Worm (Caenorhabditis elegans) whole organism, L3 larva: ENCODE data around the gene rpb-6.
A peak's percentile ranks its signal among the peaks of the same experiment; 100 is the strongest.

Experiments
- R02D3.7 ChIP-seq: fragments of 150-350 bp; optimal IDR thresholded peaks from 2 replicates; lab custom pipeline; 2014; ENCODE audit warnings: missing biosample characterization, missing genetic modification characterization
- aly-2 ChIP-seq: fragments of 150-350 bp; optimal IDR thresholded peaks from 2 replicates; lab custom pipeline; 2014; ENCODE audit warnings: missing biosample characterization, missing genetic modification characterization
- ama-1 ChIP-seq: fragments of 150-350 bp; optimal IDR thresholded peaks from 2 replicates; lab custom pipeline; 2018
- ceh-16 ChIP-seq: sonication (generic microtip); optimal IDR thresholded peaks from 2 replicates; lab custom pipeline; 2017; ENCODE audit warnings: missing biosample characterization, missing genetic modification characterization
- ceh-82 ChIP-seq: fragments of 150-350 bp; optimal IDR thresholded peaks from 2 replicates; lab custom pipeline; 2014; ENCODE audit warnings: missing biosample characterization, missing genetic modification characterization
- ceh-9 ChIP-seq: sonication (generic microtip); optimal IDR thresholded peaks from 2 replicates; lab custom pipeline; 2018; ENCODE audit warnings: missing biosample characterization, missing genetic modification characterization
- elt-2 ChIP-seq: sonication (generic microtip); optimal IDR thresholded peaks from 2 replicates; lab custom pipeline; 2016; ENCODE audit warnings: missing genetic modification reagents, mild to moderate bottlenecking, missing genetic modification characterization, missing compliant biosample characterization
- eor-1 ChIP-seq, 2 experiments: fragments of 150-350 bp; optimal IDR thresholded peaks; 2 replicates each; lab custom pipeline; 2014 to 2018; ENCODE audit warnings: missing biosample characterization in 2 of 2, missing genetic modification characterization in 2 of 2
- fkh-10 ChIP-seq: sonication (generic microtip); optimal IDR thresholded peaks from 2 replicates; lab custom pipeline; 2017; ENCODE audit warnings: missing biosample characterization, missing genetic modification reagents, missing genetic modification characterization
- hmg-11 ChIP-seq: sonication (generic microtip); optimal IDR thresholded peaks from 2 replicates; lab custom pipeline; 2016; ENCODE audit warnings: missing genetic modification characterization, missing compliant biosample characterization
- jun-1 ChIP-seq: fragments of 150-350 bp; optimal IDR thresholded peaks from 2 replicates; lab custom pipeline; 2014; ENCODE audit warnings: missing biosample characterization, missing genetic modification reagents, missing genetic modification characterization
- lin-15B ChIP-seq: fragments of 150-350 bp; optimal IDR thresholded peaks from 2 replicates; lab custom pipeline; 2014; ENCODE audit warnings: missing biosample characterization, missing genetic modification characterization
- lsy-12 ChIP-seq: sonication (generic microtip); optimal IDR thresholded peaks from 2 replicates; lab custom pipeline; 2016; ENCODE audit warnings: mild to moderate bottlenecking, missing genetic modification characterization, missing compliant biosample characterization
- mdl-1 ChIP-seq: fragments of 150-350 bp; optimal IDR thresholded peaks from 2 replicates; lab custom pipeline; 2014; ENCODE audit warnings: missing biosample characterization, missing genetic modification characterization
- nfya-1 ChIP-seq: sonication (generic microtip); optimal IDR thresholded peaks from 2 replicates; lab custom pipeline; 2017; ENCODE audit warnings: missing genetic modification characterization, mild to moderate bottlenecking, missing compliant biosample characterization, antibody characterized with exemption, moderate library complexity; ENCODE audit not compliant: insufficient read depth
- nhr-11 ChIP-seq: fragments of 150-350 bp; optimal IDR thresholded peaks from 2 replicates; lab custom pipeline; 2014; ENCODE audit warnings: missing biosample characterization, missing genetic modification characterization
- nhr-23 ChIP-seq: fragments of 150-350 bp; optimal IDR thresholded peaks from 2 replicates; lab custom pipeline; 2014; ENCODE audit warnings: missing biosample characterization, missing genetic modification reagents, missing genetic modification characterization
- nhr-237 ChIP-seq: fragments of 150-350 bp; optimal IDR thresholded peaks from 2 replicates; lab custom pipeline; 2014; ENCODE audit warnings: missing biosample characterization, missing genetic modification characterization
- nhr-28 ChIP-seq: fragments of 150-350 bp; optimal IDR thresholded peaks from 2 replicates; lab custom pipeline; 2014; ENCODE audit warnings: missing biosample characterization, missing genetic modification characterization
- nhr-43 ChIP-seq: sonication (generic microtip); optimal IDR thresholded peaks from 2 replicates; lab custom pipeline; 2016; ENCODE audit warnings: mild to moderate bottlenecking, missing genetic modification characterization, missing compliant biosample characterization; ENCODE audit not compliant: poor library complexity, severe bottlenecking
- nhr-77 ChIP-seq: fragments of 150-350 bp; optimal IDR thresholded peaks from 2 replicates; lab custom pipeline; 2014; ENCODE audit warnings: missing biosample characterization, missing genetic modification characterization
- pha-4 ChIP-seq: fragments of 150-350 bp; optimal IDR thresholded peaks from 2 replicates; lab custom pipeline; 2014; ENCODE audit warnings: missing biosample characterization, missing genetic modification reagents, missing genetic modification characterization
- pqm-1 ChIP-seq: fragments of 150-350 bp; optimal IDR thresholded peaks from 2 replicates; lab custom pipeline; 2017; ENCODE audit warnings: missing biosample characterization, missing genetic modification characterization, inconsistent platforms
- sea-2 ChIP-seq: fragments of 150-350 bp; sonication (generic microtip); optimal IDR thresholded peaks from 4 replicates; lab custom pipeline; 2014; ENCODE audit warnings: missing biosample characterization, missing genetic modification reagents, missing genetic modification characterization
- snpc-4 ChIP-seq: fragments of 150-350 bp; optimal IDR thresholded peaks from 2 replicates; lab custom pipeline; 2014; ENCODE audit warnings: missing biosample characterization, missing genetic modification characterization
- unc-39 ChIP-seq: sonication (generic microtip); optimal IDR thresholded peaks from 4 replicates; lab custom pipeline; 2017; ENCODE audit warnings: missing biosample characterization, missing genetic modification characterization
- unc-62 ChIP-seq: fragments of 150-350 bp; sonication (generic microtip); optimal IDR thresholded peaks from 4 replicates; lab custom pipeline; 2014; ENCODE audit warnings: missing biosample characterization, missing genetic modification reagents, missing genetic modification characterization
- zag-1 ChIP-seq: fragments of 150-350 bp; optimal IDR thresholded peaks from 2 replicates; lab custom pipeline; 2014; ENCODE audit warnings: missing biosample characterization, missing genetic modification characterization
- ztf-11 ChIP-seq: fragments of 150-350 bp; optimal IDR thresholded peaks from 2 replicates; lab custom pipeline; 2014; ENCODE audit warnings: missing biosample characterization, missing genetic modification characterization
- ztf-4 ChIP-seq: fragments of 150-350 bp; optimal IDR thresholded peaks from 2 replicates; lab custom pipeline; 2014; ENCODE audit warnings: missing biosample characterization, missing genetic modification characterization

The rpb-6 gene

ce11 chrII:10605512-10605911, 26.3 kb downstream of the rpb-6 start, which contains the start of gene taf-13:
Gene taf-13 (minus strand): TSS chrII:10605612.
- no peak for TF ChIP-seq eor-1 (tag; optimal IDR thresholded peaks at IDR 0.05; lab: Kevin White, UChicago)
- no peak for TF ChIP-seq jun-1
- no peak for TF ChIP-seq zag-1 (tag; lab: Kevin White, UChicago)
- no peak for TF ChIP-seq pha-4
- TF ChIP-seq aly-2 = no peak
- no peak for TF ChIP-seq ama-1 (lab: Kevin White, UChicago)
- TF ChIP-seq nhr-43 = no peak
- no peak for TF ChIP-seq nfya-1 (tag; lab: Kevin White, UChicago)
- TF ChIP-seq hmg-11 (tag; lab: Kevin White, UChicago) = no peak
- TF ChIP-seq ztf-4 (tag; lab: Kevin White, UChicago) = no peak

ce11 chrII:10607238-10607961, 28.2 kb downstream of the rpb-6 start, which contains the start of gene ccm-3:
Gene ccm-3 (minus strand): TSS chrII:10607275.
- TF ChIP-seq R02D3.7 (tag; lab: Kevin White, UChicago) (no peak), hmg-11 (tag; lab: Kevin White, UChicago) (peak; percentile 1), ceh-16 (tag; lab: Kevin White, UChicago) (no peak), nfya-1 (tag; lab: Kevin White, UChicago) (peak; percentile 31), nhr-23 (tag; lab: Kevin White, UChicago) (peak; percentile 5), pha-4 (peak; percentile 80), eor-1 (tag; optimal IDR thresholded peaks at IDR 0.05; lab: Kevin White, UChicago) (no peak), unc-39 (tag; lab: Kevin White, UChicago) (no peak), lin-15B (tag; lab: Kevin White, UChicago) (peak; percentile 72), elt-2 (tag; lab: Kevin White, UChicago) (peak; percentile 43)

- TF ChIP-seq ama-1 (lab: Kevin White, UChicago) (no peak), nhr-77 (tag; lab: Kevin White, UChicago) (no peak), sea-2 (GFP tag; lab: Kevin White, UChicago) (no peak), lin-15B (tag; lab: Kevin White, UChicago) (no peak), ceh-82 (tag; lab: Kevin White, UChicago) (no peak), pha-4 (no peak), mdl-1 (tag; lab: Kevin White, UChicago) (no peak), nhr-11 (no peak), unc-39 (tag; lab: Kevin White, UChicago) (no peak), nfya-1 (tag; lab: Kevin White, UChicago) (no peak), nhr-237 (tag; lab: Kevin White, UChicago) (no peak), ztf-4 (tag; lab: Kevin White, UChicago) (no peak), fkh-10 (GFP tag; lab: Kevin White, UChicago) (no peak), ztf-11 (tag; lab: Kevin White, UChicago) (no peak)
Observed at ce11 chrII:10608821-10609220, 29.6 kb downstream of the rpb-6 start.

ce11 chrII:10612743-10613142, 33.6 kb downstream of the rpb-6 start, which contains the start of gene C14A4.12:
Gene C14A4.12 (plus strand): TSS chrII:10613043.
- TF ChIP-seq unc-62 (GFP tag; lab: Kevin White, UChicago) (no peak), pha-4 (peak; percentile 90), sea-2 (GFP tag; lab: Kevin White, UChicago) (no peak), unc-39 (tag; lab: Kevin White, UChicago) (no peak)

- no peak for TF ChIP-seq zag-1 (tag; lab: Kevin White, UChicago)
- TF ChIP-seq pqm-1 (tag; lab: Kevin White, UChicago) = no peak
Observed at ce11 chrII:10618157-10618556, 39.0 kb downstream of the rpb-6 start, which contains the start of gene C14A4.13. Gene C14A4.13 (plus strand): TSS chrII:10618457.

ce11 chrII:10621965-10622364, 42.8 kb downstream of the rpb-6 start, which contains the start of gene cutl-9:
Gene cutl-9 (plus strand): TSS chrII:10622265.
- TF ChIP-seq nhr-28 (tag; lab: Kevin White, UChicago) (no peak), lsy-12 (tag; lab: Kevin White, UChicago) (no peak), lin-15B (tag; lab: Kevin White, UChicago) (no peak), aly-2 (no peak), ztf-4 (tag; lab: Kevin White, UChicago) (no peak), nhr-43 (no peak), unc-62 (GFP tag; lab: Kevin White, UChicago) (no peak), ceh-9 (no peak), snpc-4 (tag; lab: Kevin White, UChicago) (no peak), unc-39 (tag; lab: Kevin White, UChicago) (no peak)
